Fruit fly (Drosophila melanogaster) whole organism, embryonic: ENCODE data around the gene MICU3.

Source experiments
- Ada2b ChIP-seq: fragments of 200-800 bp; sonication (Bioruptor generic); IDR thresholded peaks from 2 replicates; pipeline ENCODE4 v1.3.6; 2022; ENCODE audit warnings: missing biosample characterization, missing genetic modification characterization
- Asciz ChIP-seq: fragments of 200-800 bp; sonication (Bioruptor generic); optimal IDR thresholded peaks from 2 replicates; lab custom pipeline; 2017; ENCODE audit warnings: missing biosample characterization, mild to moderate bottlenecking, missing genetic modification characterization, missing genetic modification reagents
- CG12391 ChIP-seq: fragments of 200-800 bp; sonication (Bioruptor generic); optimal IDR thresholded peaks from 3 replicates; lab custom pipeline; 2018; ENCODE audit warnings: missing biosample characterization, mild to moderate bottlenecking, missing genetic modification characterization, moderate library complexity
- CG13123 ChIP-seq: fragments of 200-800 bp; sonication (Bioruptor generic); optimal IDR thresholded peaks from 2 replicates; lab custom pipeline; 2016; ENCODE audit warnings: missing biosample characterization, missing genetic modification characterization
- CG13624 ChIP-seq: fragments of 200-800 bp; sonication (Bioruptor generic); optimal IDR thresholded peaks from 2 replicates; lab custom pipeline; 2016; ENCODE audit warnings: missing biosample characterization, missing genetic modification characterization
- CG13894 ChIP-seq: fragments of 200-800 bp; sonication (Bioruptor generic); optimal IDR thresholded peaks from 3 replicates; lab custom pipeline; 2018; ENCODE audit warnings: missing biosample characterization, mild to moderate bottlenecking, missing genetic modification characterization, moderate library complexity
- CG1529 ChIP-seq: fragments of 200-800 bp; sonication (Bioruptor generic); optimal IDR thresholded peaks from 3 replicates; lab custom pipeline; 2018; ENCODE audit warnings: missing biosample characterization, missing genetic modification characterization
- CG15601 ChIP-seq: fragments of 200-800 bp; sonication (Bioruptor generic); optimal IDR thresholded peaks from 3 replicates; lab custom pipeline; 2019; ENCODE audit warnings: missing biosample characterization, mild to moderate bottlenecking, missing genetic modification characterization, moderate library complexity
- CG1602 ChIP-seq: fragments of 200-800 bp; sonication (Bioruptor generic); optimal IDR thresholded peaks from 3 replicates; lab custom pipeline; 2016; ENCODE audit warnings: missing biosample characterization, missing genetic modification characterization
- CG16813 ChIP-seq: fragments of 200-800 bp; sonication (Bioruptor generic); IDR thresholded peaks from 3 replicates; pipeline ENCODE4 v1.3.6; 2022; ENCODE audit warnings: missing biosample characterization, missing genetic modification characterization; ENCODE audit not compliant: partially characterized antibody
- CG18599 ChIP-seq: fragments of 200-800 bp; sonication (Bioruptor generic); optimal IDR thresholded peaks from 3 replicates; lab custom pipeline; 2017; ENCODE audit warnings: missing biosample characterization, missing genetic modification characterization, mild to moderate bottlenecking, moderate library complexity, missing genetic modification reagents
- CG2120 ChIP-seq: fragments of 200-800 bp; sonication (Bioruptor generic); optimal IDR thresholded peaks from 3 replicates; lab custom pipeline; 2016; ENCODE audit warnings: missing biosample characterization, missing genetic modification characterization
- CG2875 ChIP-seq: fragments of 200-800 bp; sonication (Bioruptor generic); optimal IDR thresholded peaks from 2 replicates; lab custom pipeline; 2017; ENCODE audit warnings: missing biosample characterization, mild to moderate bottlenecking, missing genetic modification characterization, missing genetic modification reagents
- CG31365 ChIP-seq: fragments of 200-800 bp; sonication (Bioruptor generic); optimal IDR thresholded peaks from 2 replicates; lab custom pipeline; 2018; ENCODE audit warnings: missing biosample characterization, mild to moderate bottlenecking, missing genetic modification characterization
- CG31441 ChIP-seq: fragments of 200-800 bp; sonication (Bioruptor generic); IDR thresholded peaks from 2 replicates; pipeline ENCODE4 v1.3.6; 2022; ENCODE audit warnings: missing biosample characterization, missing genetic modification characterization
- CG33557 ChIP-seq: fragments of 200-800 bp; sonication (Bioruptor generic); optimal IDR thresholded peaks from 2 replicates; lab custom pipeline; 2019; ENCODE audit warnings: missing biosample characterization, mild to moderate bottlenecking, missing genetic modification characterization, moderate library complexity
- CG4820 ChIP-seq: fragments of 200-800 bp; sonication (Bioruptor generic); optimal IDR thresholded peaks from 3 replicates; lab custom pipeline; 2016; ENCODE audit warnings: missing biosample characterization, missing genetic modification characterization
- CG5180 ChIP-seq: fragments of 200-800 bp; sonication (Bioruptor generic); optimal IDR thresholded peaks from 3 replicates; lab custom pipeline; 2017; ENCODE audit warnings: missing biosample characterization, missing genetic modification characterization, mild to moderate bottlenecking, moderate library complexity, missing genetic modification reagents
- CG6272 ChIP-seq: fragments of 200-800 bp; sonication (Bioruptor generic); IDR thresholded peaks from 2 replicates; pipeline ENCODE4 v1.3.6; 2022; ENCODE audit warnings: missing biosample characterization, missing genetic modification characterization
- CG6654 ChIP-seq: fragments of 200-800 bp; sonication (Bioruptor generic); optimal IDR thresholded peaks from 2 replicates; lab custom pipeline; 2017; ENCODE audit warnings: missing biosample characterization, mild to moderate bottlenecking, missing genetic modification characterization
- CG7786 ChIP-seq: fragments of 200-800 bp; sonication (Bioruptor generic); optimal IDR thresholded peaks from 2 replicates; lab custom pipeline; 2016; ENCODE audit warnings: missing biosample characterization, missing genetic modification characterization
- Chrac-16 ChIP-seq: fragments of 200-800 bp; sonication (Bioruptor generic); optimal IDR thresholded peaks from 3 replicates; lab custom pipeline; 2016; ENCODE audit warnings: missing biosample characterization, missing genetic modification characterization
- D19B ChIP-seq: fragments of 200-800 bp; sonication (Bioruptor generic); optimal IDR thresholded peaks from 2 replicates; lab custom pipeline; 2017; ENCODE audit warnings: missing biosample characterization, mild to moderate bottlenecking, missing genetic modification characterization
- Dp ChIP-seq: fragments of 200-800 bp; sonication (Bioruptor generic); optimal IDR thresholded peaks from 2 replicates; lab custom pipeline; 2018; ENCODE audit warnings: missing biosample characterization, mild to moderate bottlenecking, missing genetic modification characterization, moderate library complexity
- Elba2 ChIP-seq: fragments of 200-800 bp; sonication (Bioruptor generic); optimal IDR thresholded peaks from 3 replicates; lab custom pipeline; 2016; ENCODE audit warnings: missing biosample characterization, missing genetic modification characterization
- Ets65A ChIP-seq: fragments of 200-800 bp; sonication (Bioruptor generic); peaks from one replicate; lab custom pipeline; 2016; ENCODE audit warnings: missing biosample characterization, missing genetic modification characterization
- Jarid2 ChIP-seq: fragments of 200-800 bp; sonication (Bioruptor generic); optimal IDR thresholded peaks from 3 replicates; lab custom pipeline; 2017; ENCODE audit warnings: mild to moderate bottlenecking, missing biosample characterization, missing genetic modification reagents, missing genetic modification characterization
- Meics ChIP-seq: fragments of 200-800 bp; sonication (Bioruptor generic); optimal IDR thresholded peaks from 2 replicates; lab custom pipeline; 2017; ENCODE audit warnings: missing biosample characterization, mild to moderate bottlenecking, missing genetic modification characterization
- bsh ChIP-seq, 2 experiments: fragments of 200-800 bp; sonication (Bioruptor generic); optimal IDR thresholded peaks; 2 replicates each; lab custom pipeline; 2017 to 2018; ENCODE audit warnings: mild to moderate bottlenecking in 2 of 2, missing biosample characterization in 2 of 2, missing genetic modification characterization in 2 of 2, moderate library complexity in 1 of 2
- danr ChIP-seq: fragments of 200-800 bp; sonication (Bioruptor generic); IDR thresholded peaks from 2 replicates; pipeline ENCODE4 v1.3.6; 2022; ENCODE audit warnings: missing biosample characterization, missing genetic modification characterization
- gfzf ChIP-seq: fragments of 200-800 bp; sonication (Bioruptor generic); optimal IDR thresholded peaks from 2 replicates; lab custom pipeline; 2016; ENCODE audit warnings: missing biosample characterization, mild to moderate bottlenecking, missing genetic modification characterization, moderate library complexity
- grau ChIP-seq: fragments of 200-800 bp; optimal IDR thresholded peaks from 3 replicates; lab custom pipeline; 2019; ENCODE audit warnings: missing biosample characterization, mild to moderate bottlenecking, missing genetic modification characterization, moderate library complexity
- gsb ChIP-seq: fragments of 200-800 bp; sonication (Bioruptor generic); IDR thresholded peaks from 2 replicates; pipeline ENCODE4 v1.3.6; 2022; ENCODE audit warnings: missing biosample characterization, missing genetic modification characterization
- jumu ChIP-seq: fragments of 200-800 bp; sonication (Bioruptor generic); optimal IDR thresholded peaks from 3 replicates; lab custom pipeline; 2016; ENCODE audit warnings: missing biosample characterization, missing genetic modification characterization
- kah ChIP-seq: fragments of 200-800 bp; sonication (Bioruptor generic); optimal IDR thresholded peaks from 2 replicates; lab custom pipeline; 2018; ENCODE audit warnings: missing biosample characterization, mild to moderate bottlenecking, missing genetic modification characterization
- mld ChIP-seq: fragments of 200-800 bp; sonication (Bioruptor generic); IDR thresholded peaks from 3 replicates; pipeline ENCODE4 v1.3.6; 2022; ENCODE audit warnings: missing biosample characterization, missing genetic modification characterization; ENCODE audit not compliant: partially characterized antibody
- nerfin-1 ChIP-seq: fragments of 200-800 bp; sonication (Bioruptor generic); optimal IDR thresholded peaks from 3 replicates; lab custom pipeline; 2019; ENCODE audit warnings: missing biosample characterization, mild to moderate bottlenecking, missing genetic modification characterization, moderate library complexity
- nmo ChIP-seq: fragments of 200-800 bp; sonication (Bioruptor generic); optimal IDR thresholded peaks from 2 replicates; lab custom pipeline; 2018; ENCODE audit warnings: missing biosample characterization, mild to moderate bottlenecking, missing genetic modification characterization, moderate library complexity
- nom ChIP-seq: fragments of 200-800 bp; sonication (Bioruptor generic); optimal IDR thresholded peaks from 2 replicates; lab custom pipeline; 2017; ENCODE audit warnings: missing biosample characterization, missing genetic modification characterization, mild to moderate bottlenecking, moderate library complexity, missing genetic modification reagents
- onecut ChIP-seq: fragments of 200-800 bp; sonication (Bioruptor generic); IDR thresholded peaks from 2 replicates; pipeline ENCODE4 v1.3.6; 2022; ENCODE audit warnings: missing biosample characterization, missing genetic modification characterization
- pfk ChIP-seq: fragments of 200-800 bp; sonication (Bioruptor generic); optimal IDR thresholded peaks from 2 replicates; lab custom pipeline; 2018; ENCODE audit warnings: missing biosample characterization, mild to moderate bottlenecking, missing genetic modification characterization, moderate library complexity
- rib ChIP-seq: fragments of 200-800 bp; sonication (Bioruptor generic); IDR thresholded peaks from 2 replicates; pipeline ENCODE4 v1.3.6; 2022; ENCODE audit warnings: missing biosample characterization, missing genetic modification characterization
- schlank ChIP-seq: fragments of 200-800 bp; sonication (Bioruptor generic); optimal IDR thresholded peaks from 2 replicates; lab custom pipeline; 2018; ENCODE audit warnings: missing biosample characterization, mild to moderate bottlenecking, missing genetic modification characterization
- slp2 ChIP-seq: fragments of 200-800 bp; sonication (Bioruptor generic); optimal IDR thresholded peaks from 2 replicates; lab custom pipeline; 2016; ENCODE audit warnings: missing biosample characterization, missing genetic modification characterization
- tgo ChIP-seq: fragments of 200-800 bp; sonication (Bioruptor generic); IDR thresholded peaks from 3 replicates; pipeline ENCODE4 v1.3.6; 2022; ENCODE audit warnings: missing biosample characterization, missing genetic modification characterization
- tin ChIP-seq: fragments of 200-800 bp; sonication (Bioruptor generic); optimal IDR thresholded peaks from 3 replicates; lab custom pipeline; 2016; ENCODE audit warnings: missing biosample characterization, missing genetic modification characterization
- wor ChIP-seq: fragments of 200-800 bp; sonication (Bioruptor generic); IDR thresholded peaks from 2 replicates; pipeline ENCODE4 v1.3.6; 2022; ENCODE audit warnings: missing biosample characterization, missing genetic modification characterization
- yki ChIP-seq: fragments of >200 bp; optimal IDR thresholded peaks from 3 replicates; lab custom pipeline; 2018
- zfh1 ChIP-seq: fragments of 200-800 bp; sonication (Bioruptor generic); IDR thresholded peaks from 3 replicates; pipeline ENCODE4 v1.3.6; 2022; ENCODE audit warnings: missing biosample characterization, missing genetic modification characterization

Gene MICU3

DNA sequence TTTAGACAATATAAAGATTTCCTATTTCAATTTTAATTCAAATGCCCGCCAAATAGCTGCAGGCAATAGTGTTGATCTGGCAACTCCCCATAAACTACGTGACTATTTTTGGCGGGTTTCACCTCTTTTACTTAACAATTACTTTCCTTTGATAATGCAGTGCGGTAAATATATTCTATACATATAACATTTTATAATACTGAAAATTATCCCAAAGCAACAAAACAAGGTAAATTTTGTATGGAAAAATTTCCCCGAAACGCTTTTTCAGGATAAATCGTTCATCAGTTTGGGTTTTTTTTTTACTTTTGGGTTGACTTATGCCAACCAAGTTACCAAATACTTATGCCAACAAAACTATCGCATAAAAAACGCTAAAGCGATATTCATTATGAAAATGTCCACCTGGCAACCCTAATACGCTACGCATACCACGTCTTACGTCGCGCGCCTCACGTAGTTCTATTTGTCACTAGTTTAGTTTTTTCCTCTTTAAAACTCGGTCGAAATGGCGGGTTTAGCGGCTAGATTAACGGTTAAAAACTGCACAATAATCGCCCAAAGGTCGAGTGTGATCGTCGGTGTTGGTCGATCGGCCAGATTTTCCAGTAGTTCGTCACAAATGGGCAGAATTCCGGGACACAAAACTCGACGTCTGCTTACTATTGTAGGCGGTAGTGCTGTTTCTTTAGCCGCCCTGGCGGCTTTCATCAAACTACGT is at the start of gene MICU3 (continued):
- TF ChIP-seq CG18599 (peak; percentile 10), yki (lab: Kevin White, UChicago) (no peak), pfk (no peak), CG15601 (tag; lab: Kevin White, UChicago) (peak; percentile 61), Ada2b (GFP tag; lab: Robert Waterston, UW) (peak; percentile 30), CG6654 (GFP tag; lab: Kevin White, UChicago) (no peak), CG6272 (GFP tag; lab: Robert Waterston, UW) (peak; percentile 47), slp2 (GFP tag; lab: Kevin White, UChicago) (peak; percentile 47), zfh1 (peak; percentile 72; the same call in 2 of the 3 replicates), nmo (GFP tag; lab: Kevin White, UChicago) (peak; percentile 75), wor (GFP tag; lab: Robert Waterston, UW) (0 out of 2 replicates have a peak, but pooled peaks have one; percentile 32), CG13894 (tag; lab: Kevin White, UChicago) (no peak), gsb (GFP tag; lab: Robert Waterston, UW) (no peak), Ets65A (GFP tag; lab: Kevin White, UChicago) (peak; percentile 96), CG1602 (peak; percentile 79), Jarid2 (no peak), Meics (GFP tag; lab: Kevin White, UChicago) (peak; percentile 74), gfzf (GFP tag; lab: Kevin White, UChicago) (peak; percentile 29), danr (no peak), CG13624 (GFP tag; lab: Kevin White, UChicago) (peak; percentile 51), mld (no peak), Chrac-16 (GFP tag; lab: Kevin White, UChicago) (peak; percentile 74), kah (GFP tag; lab: Kevin White, UChicago) (no peak), CG13123 (GFP tag; lab: Kevin White, UChicago) (peak; percentile 9), CG2875 (no peak), CG2120 (GFP tag; lab: Kevin White, UChicago) (peak; percentile 86), Asciz (GFP tag; lab: Kevin White, UChicago) (no peak), CG7786 (peak; percentile 58), CG4820 (GFP tag; lab: Kevin White, UChicago) (peak; percentile 63), jumu (GFP tag; lab: Kevin White, UChicago) (peak; percentile 68), Elba2 (peak; percentile 19), bsh (GFP tag; optimal IDR thresholded peaks at IDR 0.05; lab: Kevin White, UChicago) (peak in 1 of 2 experiments; percentile 59), nom (no peak), nerfin-1 (peak; percentile 84), grau (peak; percentile 22), Dp (peak; percentile 83), CG31441 (GFP tag; lab: Robert Waterston, UW) (peak; percentile 65), rib (0 out of 2 replicates have a peak, but pooled peaks have one; percentile 13), onecut (GFP tag; lab: Robert Waterston, UW) (no peak), CG16813 (GFP tag; lab: Robert Waterston, UW) (peak; percentile 80), CG12391 (tag; lab: Kevin White, UChicago) (peak; percentile 70), tin (GFP tag; lab: Kevin White, UChicago) (peak; percentile 68), CG33557 (GFP tag; lab: Kevin White, UChicago) (peak; percentile 19), CG31365 (tag; lab: Kevin White, UChicago) (no peak), CG5180 (GFP tag; lab: Kevin White, UChicago) (no peak), CG1529 (no peak), D19B (peak; percentile 28), schlank (tag; lab: Kevin White, UChicago) (no peak), tgo (GFP tag; lab: Robert Waterston, UW) (peak; percentile 53; the same call in 2 of the 3 replicates)
